Worm (Caenorhabditis elegans) whole organism, L2 larva: Measurements from ENCODE around the gene ZK418.2.

Experiments used
- C34F6.9 ChIP-seq: fragments of 150-350 bp; optimal IDR thresholded peaks from 2 replicates; lab custom pipeline; 2014; ENCODE audit warnings: missing biosample characterization, missing genetic modification characterization
- F13H6.1 ChIP-seq: sonication (generic microtip); optimal IDR thresholded peaks from 2 replicates; lab custom pipeline; 2016; ENCODE audit warnings: missing genetic modification characterization, missing compliant biosample characterization
- R02D3.7 ChIP-seq: fragments of 150-350 bp; optimal IDR thresholded peaks from 2 replicates; lab custom pipeline; 2014; ENCODE audit warnings: missing biosample characterization, missing genetic modification characterization
- Y55F3AM.14 ChIP-seq: fragments of 200-800 bp; sonication (Bioruptor generic); optimal IDR thresholded peaks from 2 replicates; lab custom pipeline; 2018; ENCODE audit warnings: mild to moderate bottlenecking, missing genetic modification characterization, missing compliant biosample characterization
- ZK546.5 ChIP-seq: sonication (generic microtip); optimal IDR thresholded peaks from 2 replicates; lab custom pipeline; 2017; ENCODE audit warnings: missing biosample characterization, missing genetic modification characterization
- alr-1 ChIP-seq: fragments of 150-350 bp; optimal IDR thresholded peaks from 2 replicates; lab custom pipeline; 2014; ENCODE audit warnings: missing biosample characterization, missing genetic modification characterization
- aly-2 ChIP-seq: fragments of 150-350 bp; optimal IDR thresholded peaks from 2 replicates; lab custom pipeline; 2014; ENCODE audit warnings: missing biosample characterization, missing genetic modification characterization
- ama-1 ChIP-seq: fragments of 150-350 bp; optimal IDR thresholded peaks from 2 replicates; lab custom pipeline; 2018; ENCODE audit warnings: inconsistent platforms
- blmp-1 ChIP-seq: sonication (generic microtip); optimal IDR thresholded peaks from 2 replicates; lab custom pipeline; 2017; ENCODE audit warnings: missing genetic modification characterization, mild to moderate bottlenecking, missing compliant biosample characterization, antibody characterized with exemption, moderate library complexity; ENCODE audit not compliant: insufficient read depth
- ceh-16 ChIP-seq: fragments of 150-350 bp; optimal IDR thresholded peaks from 2 replicates; lab custom pipeline; 2014; ENCODE audit warnings: missing biosample characterization, missing genetic modification characterization
- ceh-82 ChIP-seq: fragments of 150-350 bp; optimal IDR thresholded peaks from 2 replicates; lab custom pipeline; 2014; ENCODE audit warnings: missing biosample characterization, missing genetic modification characterization
- crh-2 ChIP-seq: sonication (generic microtip); optimal IDR thresholded peaks from 2 replicates; lab custom pipeline; 2017; ENCODE audit warnings: missing biosample characterization, missing genetic modification characterization
- dmd-4 ChIP-seq: sonication (generic microtip); optimal IDR thresholded peaks from 2 replicates; lab custom pipeline; 2017; ENCODE audit warnings: missing biosample characterization, missing genetic modification characterization
- egl-27 ChIP-seq: sonication (generic microtip); optimal IDR thresholded peaks from 3 replicates; lab custom pipeline; 2017; ENCODE audit warnings: missing biosample characterization, missing genetic modification reagents, missing genetic modification characterization
- elt-3 ChIP-seq: sonication (generic microtip); optimal IDR thresholded peaks from 2 replicates; lab custom pipeline; 2017; ENCODE audit warnings: missing biosample characterization, missing genetic modification characterization
- fos-1 ChIP-seq: fragments of 150-350 bp; optimal IDR thresholded peaks from 2 replicates; lab custom pipeline; 2014; ENCODE audit warnings: missing biosample characterization, missing genetic modification characterization
- gmeb-1 ChIP-seq: fragments of 150-350 bp; optimal IDR thresholded peaks from 2 replicates; lab custom pipeline; 2014; ENCODE audit warnings: missing biosample characterization, missing genetic modification characterization
- lin-11 ChIP-seq: fragments of 150-350 bp; sonication (generic microtip); optimal IDR thresholded peaks from 2 replicates; lab custom pipeline; 2014; ENCODE audit warnings: missing biosample characterization, missing genetic modification characterization, inconsistent platforms, mixed read lengths
- lin-13 ChIP-seq: fragments of 150-350 bp; optimal IDR thresholded peaks from 2 replicates; lab custom pipeline; 2014; ENCODE audit warnings: missing biosample characterization, missing genetic modification reagents, missing genetic modification characterization
- lin-39 ChIP-seq: fragments of 150-350 bp; optimal IDR thresholded peaks from 2 replicates; lab custom pipeline; 2014; ENCODE audit warnings: missing biosample characterization, missing genetic modification reagents, missing genetic modification characterization
- lsy-2 ChIP-seq, 2 experiments: fragments of 150-350 bp in 1 of 2; sonication (generic microtip) in 1 of 2; optimal IDR thresholded peaks; 2 replicates each; lab custom pipeline; 2014 to 2017; ENCODE audit warnings: missing biosample characterization in 2 of 2, missing genetic modification characterization in 2 of 2
- mab-5 ChIP-seq: fragments of 150-350 bp; optimal IDR thresholded peaks from 2 replicates; lab custom pipeline; 2014; ENCODE audit warnings: missing biosample characterization, missing genetic modification characterization
- mbf-1 ChIP-seq: sonication (generic microtip); optimal IDR thresholded peaks from 2 replicates; lab custom pipeline; 2017; ENCODE audit warnings: missing biosample characterization, missing genetic modification characterization
- mdl-1 ChIP-seq, 2 experiments: fragments of 150-350 bp in 1 of 2; sonication (generic microtip) in 1 of 2; optimal IDR thresholded peaks; 2 replicates each; lab custom pipeline; 2017; ENCODE audit warnings: missing biosample characterization in 2 of 2, missing genetic modification characterization in 2 of 2
- nhr-10 ChIP-seq: sonication (generic microtip); optimal IDR thresholded peaks from 2 replicates; lab custom pipeline; 2017; ENCODE audit warnings: missing biosample characterization, missing genetic modification characterization
- nhr-21 ChIP-seq: fragments of 150-350 bp; optimal IDR thresholded peaks from 2 replicates; lab custom pipeline; 2014; ENCODE audit warnings: missing biosample characterization, missing genetic modification characterization
- nhr-23 ChIP-seq: fragments of 150-350 bp; optimal IDR thresholded peaks from 2 replicates; lab custom pipeline; 2014; ENCODE audit warnings: missing biosample characterization, missing genetic modification reagents, missing genetic modification characterization
- nhr-237 ChIP-seq: fragments of 150-350 bp; optimal IDR thresholded peaks from 2 replicates; lab custom pipeline; 2014; ENCODE audit warnings: missing biosample characterization, missing genetic modification characterization
- nhr-25 ChIP-seq: fragments of 150-350 bp; sonication (generic microtip); optimal IDR thresholded peaks from 3 replicates; lab custom pipeline; 2014; ENCODE audit warnings: missing biosample characterization, missing genetic modification characterization
- nhr-6 ChIP-seq: fragments of 150-350 bp; optimal IDR thresholded peaks from 2 replicates; lab custom pipeline; 2014; ENCODE audit warnings: missing biosample characterization, missing genetic modification characterization
- nhr-77 ChIP-seq: fragments of 150-350 bp; optimal IDR thresholded peaks from 2 replicates; lab custom pipeline; 2014; ENCODE audit warnings: missing biosample characterization, missing genetic modification characterization
- peb-1 ChIP-seq: fragments of 150-350 bp; optimal IDR thresholded peaks from 2 replicates; lab custom pipeline; 2014; ENCODE audit warnings: missing biosample characterization, missing genetic modification characterization
- skn-1 ChIP-seq: sonication (generic microtip); optimal IDR thresholded peaks from 2 replicates; lab custom pipeline; 2017; ENCODE audit warnings: missing biosample characterization, missing genetic modification characterization
- sma-3 ChIP-seq: sonication (generic microtip); optimal IDR thresholded peaks from 2 replicates; lab custom pipeline; 2016; ENCODE audit warnings: missing genetic modification reagents, missing genetic modification characterization, missing compliant biosample characterization
- sma-9 ChIP-seq, 2 experiments: fragments of 150-350 bp in 1 of 2; sonication (generic microtip) in 1 of 2; optimal IDR thresholded peaks; 2 replicates each; lab custom pipeline; 2014 to 2016; ENCODE audit warnings: missing genetic modification characterization in 2 of 2, mild to moderate bottlenecking in 1 of 2, missing biosample characterization in 1 of 2, missing compliant biosample characterization in 1 of 2, missing genetic modification reagents in 1 of 2, moderate library complexity in 1 of 2
- snpc-4 ChIP-seq: fragments of 150-350 bp; optimal IDR thresholded peaks from 2 replicates; lab custom pipeline; 2014; ENCODE audit warnings: missing biosample characterization, missing genetic modification characterization
- unc-39 ChIP-seq: fragments of 150-350 bp; optimal IDR thresholded peaks from 2 replicates; lab custom pipeline; 2014; ENCODE audit warnings: missing biosample characterization, missing genetic modification characterization
- unc-55 ChIP-seq: fragments of 150-350 bp; sonication (generic microtip); optimal IDR thresholded peaks from 3 replicates; lab custom pipeline; 2014; ENCODE audit warnings: missing biosample characterization, missing genetic modification reagents, missing genetic modification characterization
- zag-1 ChIP-seq: fragments of 150-350 bp; optimal IDR thresholded peaks from 2 replicates; lab custom pipeline; 2014; ENCODE audit warnings: missing biosample characterization, missing genetic modification characterization
- ztf-1 ChIP-seq: fragments of 200-800 bp; sonication (Bioruptor generic); conservative IDR thresholded peaks from 2 replicates; pipeline ENCODE4 v1.3.6; 2022; ENCODE audit warnings: missing genetic modification characterization, missing compliant biosample characterization
- ztf-4 ChIP-seq: fragments of 150-350 bp; optimal IDR thresholded peaks from 2 replicates; lab custom pipeline; 2014; ENCODE audit warnings: missing biosample characterization, missing genetic modification characterization

ZK418.2 gene

DNA sequence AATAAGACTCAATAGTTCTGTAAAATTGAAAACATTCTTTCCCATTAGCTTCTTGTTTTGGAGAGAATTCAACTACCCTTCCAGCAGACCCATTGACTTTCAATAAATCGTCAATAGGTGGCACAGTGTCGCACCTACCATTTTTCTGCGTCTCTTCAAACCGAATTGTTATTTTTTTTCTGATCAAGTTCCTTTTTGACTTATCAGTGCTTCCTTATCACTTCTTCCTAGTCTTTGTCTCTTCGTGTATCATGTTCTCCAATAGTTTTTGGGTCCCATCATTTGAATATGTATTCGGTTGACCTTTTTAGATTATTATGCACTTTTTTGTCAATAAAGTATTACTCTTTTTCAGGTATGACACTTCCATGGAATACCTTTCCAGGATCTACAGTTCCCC lies 16.8 kb downstream of the ZK418.2 start, which contains the start of gene odd-1:
TSS of gene odd-1 (plus strand) at position 349 of the 400 bp plus-strand sequence.
- TF ChIP-seq gmeb-1 (tag; lab: Kevin White, UChicago) = no peak
- TF ChIP-seq fos-1 (tag; lab: Kevin White, UChicago) = peak; percentile 28
- no peak for TF ChIP-seq snpc-4 (tag; lab: Kevin White, UChicago)

DNA sequence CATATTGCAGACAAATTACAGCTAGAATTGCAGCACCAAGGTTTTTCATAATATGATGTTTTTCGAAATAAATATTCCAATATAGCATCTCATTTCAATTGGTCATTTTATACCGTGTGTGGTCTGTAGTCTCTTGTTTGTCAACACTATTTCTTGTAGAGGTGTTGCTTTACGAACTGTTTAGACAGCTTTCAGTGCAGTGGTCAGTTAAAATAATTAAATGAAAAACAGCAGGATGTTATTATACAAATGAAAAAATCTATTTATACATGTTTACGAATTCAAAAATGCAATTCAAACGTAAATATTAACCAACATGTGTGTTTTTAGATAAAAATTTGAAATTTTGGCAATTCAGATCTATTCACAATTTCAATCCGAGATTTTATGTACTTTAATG lies 20.7 kb downstream of the ZK418.2 start, which contains the start of gene B0280.7:
TSS of gene B0280.7 (minus strand) at position 101 of the 400 bp plus-strand sequence.
- TF ChIP-seq nhr-25 (peak; percentile 9), blmp-1 (tag; lab: Kevin White, UChicago) (no peak), crh-2 (no peak), aly-2 (tag; lab: Kevin White, UChicago) (no peak), lin-13 (GFP tag; lab: Kevin White, UChicago) (no peak), nhr-23 (tag; lab: Kevin White, UChicago) (no peak)
- TF ChIP-seq, all 48 proteins: peak for 1

DNA sequence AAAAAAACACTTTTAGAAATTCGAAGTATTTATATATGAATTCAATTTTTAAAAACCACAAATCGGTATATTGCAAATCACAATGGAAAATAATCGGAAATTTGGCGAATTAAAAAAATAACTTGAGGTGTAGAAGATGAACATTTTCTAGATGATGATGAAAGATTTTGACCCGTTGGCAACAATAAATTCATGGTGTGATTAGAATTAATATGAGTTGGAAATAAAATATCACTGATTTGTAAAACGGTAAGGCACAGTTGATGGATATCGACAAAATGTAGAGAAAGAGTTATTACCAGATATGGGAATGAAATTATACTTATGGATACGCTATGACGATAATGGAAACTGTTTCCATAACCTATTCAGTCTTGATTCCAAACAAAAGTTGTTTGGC lies 21.1 kb downstream of the ZK418.2 start:
- TF ChIP-seq unc-55 = no peak

DNA sequence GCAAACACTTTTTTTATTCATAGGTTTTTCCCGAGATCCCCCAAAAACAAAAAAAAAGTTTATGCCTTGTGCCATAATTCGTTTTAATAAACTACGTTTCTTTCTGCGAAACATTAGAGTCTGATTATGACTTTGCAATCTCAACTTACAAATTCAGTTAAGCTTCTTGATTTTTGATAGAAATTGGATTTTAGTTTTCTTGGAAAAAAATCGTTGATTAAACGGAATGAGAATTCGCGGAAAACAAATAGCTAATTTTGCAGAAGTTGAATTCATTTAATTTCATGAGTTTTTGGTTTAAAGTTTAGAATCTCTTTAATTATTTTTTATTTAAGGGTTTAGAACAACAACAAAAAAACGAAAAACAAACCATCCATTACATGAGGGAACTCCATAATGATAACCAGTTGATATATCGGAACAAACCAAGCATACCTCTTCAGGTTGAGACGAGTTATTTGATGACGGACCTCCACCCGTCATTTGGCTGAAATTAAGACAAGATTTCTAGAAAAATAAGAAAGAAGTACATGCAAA lies 23.9 kb downstream of the ZK418.2 start, which contains the start of gene nhr-10:
TSS of gene nhr-10 (minus strand) at position 487 of the 537 bp plus-strand sequence.
- TF ChIP-seq peb-1 (tag; lab: Kevin White, UChicago) (no peak), crh-2 (peak; percentile 11), dmd-4 (tag; lab: Kevin White, UChicago) (peak; percentile 61), lsy-2 (tag; optimal IDR thresholded peaks at IDR 0.05; lab: Kevin White, UChicago) (peak in 1 of 2 experiments; percentile 40), ztf-4 (tag; lab: Kevin White, UChicago) (peak; percentile 13), C34F6.9 (no peak), mbf-1 (no peak), nhr-21 (tag; lab: Kevin White, UChicago) (peak; percentile 81), skn-1 (tag; lab: Kevin White, UChicago) (no peak), sma-9 (GFP tag; optimal IDR thresholded peaks at IDR 0.05; lab: Kevin White, UChicago) (peak; percentile 37), sma-9 (tag; optimal IDR thresholded peaks at IDR 0.05; lab: Kevin White, UChicago) (no peak)

DNA sequence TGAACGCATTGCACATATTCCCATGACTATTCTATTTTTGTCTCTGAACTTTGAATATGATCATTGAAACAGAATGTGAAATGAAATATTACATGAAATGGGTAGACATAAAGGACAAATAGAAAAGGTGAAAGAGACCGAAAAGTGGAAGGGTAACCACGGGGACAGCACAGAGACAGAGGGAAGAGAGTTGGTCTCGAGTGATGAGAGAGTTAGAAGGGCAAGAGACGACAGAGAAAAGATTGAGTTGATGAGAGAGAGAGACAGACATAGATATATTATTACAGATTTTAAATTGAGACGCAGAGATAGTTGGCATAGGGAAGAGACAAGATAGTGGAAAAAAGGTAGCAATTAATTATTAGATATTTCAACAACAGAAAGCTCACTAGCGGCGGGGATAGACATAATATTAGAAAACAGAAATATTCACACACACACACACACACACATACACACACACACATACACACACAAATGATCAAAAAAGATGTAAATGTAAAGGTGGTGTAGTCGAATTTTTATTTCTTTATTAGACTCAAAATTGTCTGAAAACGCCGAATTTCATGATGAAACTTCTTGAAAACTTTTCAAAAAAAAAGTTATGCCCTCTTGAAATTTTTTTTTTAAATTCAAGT lies 25.6 kb downstream of the ZK418.2 start:
- no peak for TF ChIP-seq Y55F3AM.14 (GFP tag; lab: Kevin White, UChicago)
- peak; percentile 76 for TF ChIP-seq nhr-21 (tag; lab: Kevin White, UChicago)
- peak; percentile 35 for TF ChIP-seq nhr-10 (tag; lab: Kevin White, UChicago)
- TF ChIP-seq elt-3 (tag; lab: Kevin White, UChicago) = no peak
- TF ChIP-seq snpc-4 (tag; lab: Kevin White, UChicago) = peak; percentile 27
- no peak for TF ChIP-seq zag-1 (tag; lab: Kevin White, UChicago)
- peak; percentile 87 for TF ChIP-seq F13H6.1 (tag; lab: Kevin White, UChicago)
- no peak for TF ChIP-seq dmd-4 (tag; lab: Kevin White, UChicago)
- peak; percentile 74 for TF ChIP-seq sma-3
- TF ChIP-seq mdl-1 (tag; optimal IDR thresholded peaks at IDR 0.05; lab: Kevin White, UChicago) = no peak
- TF ChIP-seq crh-2 = peak; percentile 79
- TF ChIP-seq peb-1 (tag; lab: Kevin White, UChicago) = no peak
- no peak for TF ChIP-seq skn-1 (tag; lab: Kevin White, UChicago)
- TF ChIP-seq nhr-6 (tag; lab: Kevin White, UChicago) = peak; percentile 86
- TF ChIP-seq sma-9 (GFP tag; optimal IDR thresholded peaks at IDR 0.05; lab: Kevin White, UChicago) = peak; percentile 81
- TF ChIP-seq sma-9 (tag; optimal IDR thresholded peaks at IDR 0.05; lab: Kevin White, UChicago) = no peak
- no peak for TF ChIP-seq unc-39 (tag; lab: Kevin White, UChicago)
- peak; percentile 25 to 69 for TF ChIP-seq lsy-2 (tag; optimal IDR thresholded peaks at IDR 0.05; lab: Kevin White, UChicago)
- TF ChIP-seq egl-27 (tag; lab: Kevin White, UChicago) = peak; percentile 91
- no peak for TF ChIP-seq lin-39 (tag; lab: Kevin White, UChicago)
- TF ChIP-seq nhr-237 (tag; lab: Kevin White, UChicago) = no peak
- TF ChIP-seq gmeb-1 (tag; lab: Kevin White, UChicago) = peak; percentile 21
- TF ChIP-seq ama-1 (lab: Kevin White, UChicago) = peak; percentile 7
- peak; percentile 74 for TF ChIP-seq blmp-1 (tag; lab: Kevin White, UChicago)
- TF ChIP-seq ceh-82 = no peak
- peak; percentile 64 for TF ChIP-seq lin-13 (GFP tag; lab: Kevin White, UChicago)
- no peak for TF ChIP-seq ztf-1 (GFP tag; lab: Robert Waterston, UW)
- peak; percentile 89 for TF ChIP-seq nhr-25
- TF ChIP-seq mab-5 (tag; lab: Kevin White, UChicago) = no peak
- TF ChIP-seq C34F6.9 = peak; percentile 71
- no peak for TF ChIP-seq mbf-1
- TF ChIP-seq ceh-16 (tag; lab: Kevin White, UChicago) = no peak
- no peak for TF ChIP-seq nhr-77 (tag; lab: Kevin White, UChicago)
- no peak for TF ChIP-seq lin-11
- TF ChIP-seq R02D3.7 (tag; lab: Kevin White, UChicago) = no peak
- no peak for TF ChIP-seq ZK546.5 (tag; lab: Kevin White, UChicago)
- TF ChIP-seq fos-1 (tag; lab: Kevin White, UChicago) = peak; percentile 76
- no peak for TF ChIP-seq alr-1 (tag; lab: Kevin White, UChicago)
